Worm (Caenorhabditis elegans) whole organism, early embryonic: ENCODE data around the gene czw-1.

Source experiments
- B0310.2 ChIP-seq: sonication (generic microtip); optimal IDR thresholded peaks from 2 replicates; lab custom pipeline; 2016; ENCODE audit warnings: mild to moderate bottlenecking, missing genetic modification characterization, missing compliant biosample characterization
- aly-1 ChIP-seq: sonication (generic microtip); optimal IDR thresholded peaks from 2 replicates; lab custom pipeline; 2016; ENCODE audit warnings: missing genetic modification characterization, missing compliant biosample characterization
- ama-1 ChIP-seq: fragments of 150-350 bp; optimal IDR thresholded peaks from 2 replicates; lab custom pipeline; 2014
- ceh-13 ChIP-seq: fragments of 200-800 bp; sonication (Bioruptor generic); optimal IDR thresholded peaks from 2 replicates; lab custom pipeline; 2018; ENCODE audit warnings: mild to moderate bottlenecking, missing genetic modification characterization, missing compliant biosample characterization
- ceh-36 ChIP-seq: sonication (generic microtip); optimal IDR thresholded peaks from 2 replicates; lab custom pipeline; 2016; ENCODE audit warnings: missing genetic modification characterization, inconsistent platforms, missing compliant biosample characterization
- flt-1 ChIP-seq: fragments of 200-800 bp; sonication (Bioruptor generic); IDR thresholded peaks from 2 replicates; pipeline ENCODE4 v1.3.6; 2022; ENCODE audit warnings: missing genetic modification characterization, missing compliant biosample characterization
- hmbx-1 ChIP-seq: sonication (generic microtip); optimal IDR thresholded peaks from 2 replicates; lab custom pipeline; 2016; ENCODE audit warnings: mild to moderate bottlenecking, missing genetic modification characterization, missing compliant biosample characterization
- hmg-4 ChIP-seq: fragments of 200-800 bp; sonication (Bioruptor generic); optimal IDR thresholded peaks from 2 replicates; lab custom pipeline; 2018; ENCODE audit warnings: mild to moderate bottlenecking, missing genetic modification characterization, missing compliant biosample characterization
- hnd-1 ChIP-seq: sonication (generic microtip); optimal IDR thresholded peaks from 2 replicates; lab custom pipeline; 2016; ENCODE audit warnings: missing genetic modification characterization, missing compliant biosample characterization
- sea-1 ChIP-seq: fragments of 200-800 bp; sonication (Bioruptor generic); conservative IDR thresholded peaks from 2 replicates; pipeline ENCODE4 v1.3.6; 2022; ENCODE audit warnings: missing genetic modification characterization, missing compliant biosample characterization
- tbx-11 ChIP-seq: fragments of 200-800 bp; sonication (Bioruptor generic); IDR thresholded peaks from 2 replicates; pipeline ENCODE4 v1.3.6; 2022; ENCODE audit warnings: missing genetic modification characterization, missing compliant biosample characterization
- tbx-37 ChIP-seq: fragments of 200-800 bp; sonication (Bioruptor generic); conservative IDR thresholded peaks from 2 replicates; pipeline ENCODE4 v1.3.6; 2022; ENCODE audit warnings: missing genetic modification reagents, missing genetic modification characterization, missing compliant biosample characterization
- tra-4 ChIP-seq: sonication (generic microtip); optimal IDR thresholded peaks from 2 replicates; lab custom pipeline; 2017; ENCODE audit warnings: missing genetic modification characterization, missing compliant biosample characterization

- no peak for TF ChIP-seq ama-1
- no peak for TF ChIP-seq flt-1
- TF ChIP-seq hnd-1 (tag; lab: Kevin White, UChicago): no peak
- no peak for TF ChIP-seq ceh-13 (GFP tag; lab: Kevin White, UChicago)
- TF ChIP-seq sea-1: no peak
- no peak for TF ChIP-seq aly-1
- TF ChIP-seq ceh-36 (tag; lab: Kevin White, UChicago): no peak
- no peak for TF ChIP-seq tra-4 (tag; lab: Kevin White, UChicago)
- TF ChIP-seq hmbx-1: no peak
- TF ChIP-seq B0310.2 (tag; lab: Kevin White, UChicago): no peak
- TF ChIP-seq tbx-37 (GFP tag; lab: Robert Waterston, UW): no peak
- TF ChIP-seq hmg-4: no peak
- TF ChIP-seq tbx-11 (GFP tag; lab: Robert Waterston, UW): no peak
These were observed 26.5 kb downstream of the czw-1 start, which contains the start of gene C49H3.16 for ce11 chrIV:7920126-7920525.
